Fruit fly (Drosophila melanogaster) whole organism, wandering third instar larva: ENCODE data around the gene Ucp4A.

Experiments
- Abd-B ChIP-seq: fragments of >200 bp; optimal IDR thresholded peaks from 2 replicates; lab custom pipeline; 2017; ENCODE audit warnings: missing biosample characterization, missing genetic modification characterization
- CG32264 ChIP-seq: fragments of 200-800 bp; sonication (Bioruptor generic); optimal IDR thresholded peaks from 2 replicates; lab custom pipeline; 2016; ENCODE audit warnings: missing biosample characterization, missing genetic modification characterization
- CG9705 ChIP-seq: fragments of 200-800 bp; sonication (Bioruptor generic); optimal IDR thresholded peaks from 2 replicates; lab custom pipeline; 2018; ENCODE audit warnings: missing biosample characterization, mild to moderate bottlenecking, missing genetic modification characterization
- CrebA ChIP-seq: fragments of 200-800 bp; sonication (Bioruptor generic); optimal IDR thresholded peaks from 2 replicates; lab custom pipeline; 2016; ENCODE audit warnings: missing biosample characterization, mild to moderate bottlenecking, missing genetic modification characterization, borderline replicate concordance
- Dfd ChIP-seq: fragments of >200 bp; optimal IDR thresholded peaks from 2 replicates; lab custom pipeline; 2017; ENCODE audit warnings: missing biosample characterization, missing genetic modification characterization
- Dif ChIP-seq: fragments of 200-275, 200-300 bp; sonication (Bioruptor generic); optimal IDR thresholded peaks from 2 replicates; lab custom pipeline; 2018; ENCODE audit warnings: missing biosample characterization, missing genetic modification characterization; ENCODE audit not compliant: partially characterized antibody
- GATAd ChIP-seq: sonication (Bioruptor generic); optimal IDR thresholded peaks from 2 replicates; lab custom pipeline; 2016; ENCODE audit warnings: missing biosample characterization, missing genetic modification characterization
- Hnf4 ChIP-seq: fragments of 200-800 bp; sonication (Bioruptor generic); optimal IDR thresholded peaks from 2 replicates; lab custom pipeline; 2016; ENCODE audit warnings: missing biosample characterization, mild to moderate bottlenecking, missing genetic modification characterization
- Hr78 ChIP-seq: fragments of >200 bp; optimal IDR thresholded peaks from 2 replicates; lab custom pipeline; 2017; ENCODE audit warnings: missing biosample characterization, missing genetic modification characterization
- Hr83 ChIP-seq: fragments of 200-300 bp; sonication (Bioruptor generic); optimal IDR thresholded peaks from 2 replicates; lab custom pipeline; 2016; ENCODE audit warnings: missing biosample characterization, mild to moderate bottlenecking, missing genetic modification characterization, moderate library complexity; ENCODE audit not compliant: poor library complexity, severe bottlenecking
- Jra ChIP-seq: sonication (Bioruptor generic); optimal IDR thresholded peaks from 2 replicates; lab custom pipeline; 2016; ENCODE audit warnings: missing biosample characterization, missing genetic modification characterization
- Mio ChIP-seq: sonication (Bioruptor generic); optimal IDR thresholded peaks from 2 replicates; lab custom pipeline; 2016; ENCODE audit warnings: missing biosample characterization, missing genetic modification characterization
- Myc ChIP-seq: fragments of >200 bp; optimal IDR thresholded peaks from 2 replicates; lab custom pipeline; 2017
- N ChIP-seq: fragments of >200 bp; optimal IDR thresholded peaks from 2 replicates; lab custom pipeline; 2018; ENCODE audit warnings: missing biosample characterization, missing external identifiers, missing genetic modification characterization
- OdsH ChIP-seq: fragments of 200-800 bp; sonication (Bioruptor generic); optimal IDR thresholded peaks from 2 replicates; lab custom pipeline; 2016; ENCODE audit warnings: missing biosample characterization, mild to moderate bottlenecking, missing genetic modification characterization
- Rel ChIP-seq, 2 experiments: fragments of 200-800 bp; sonication (Bioruptor generic) in 1 of 2; optimal IDR thresholded peaks; 2 replicates in 1 of 2; 3 replicates in 1 of 2; lab custom pipeline; 2016 to 2019; ENCODE audit warnings: mild to moderate bottlenecking in 2 of 2, missing biosample characterization in 2 of 2, missing genetic modification characterization in 2 of 2, moderate library complexity in 1 of 2
- Sp1 ChIP-seq: fragments of 200-800 bp; sonication (Bioruptor generic); optimal IDR thresholded peaks from 3 replicates; lab custom pipeline; 2019; ENCODE audit warnings: missing biosample characterization, mild to moderate bottlenecking, missing genetic modification characterization, moderate library complexity
- Vsx2 ChIP-seq: fragments of 200-300, 225-300 bp; sonication (Bioruptor generic); optimal IDR thresholded peaks from 2 replicates; lab custom pipeline; 2018; ENCODE audit warnings: missing biosample characterization, missing genetic modification characterization; ENCODE audit not compliant: partially characterized antibody
- br ChIP-seq: fragments of 200-800 bp; sonication (Bioruptor generic); optimal IDR thresholded peaks from 2 replicates; lab custom pipeline; 2016; ENCODE audit warnings: missing biosample characterization, missing genetic modification characterization
- brk ChIP-seq: fragments of 200-800 bp; sonication (Bioruptor generic); optimal IDR thresholded peaks from 2 replicates; lab custom pipeline; 2016; ENCODE audit warnings: missing biosample characterization, mild to moderate bottlenecking, missing genetic modification characterization
- dl ChIP-seq, 2 experiments: fragments of 175-275, 200-275 bp in 1 of 2; fragments of 200-275 bp in 1 of 2; sonication (Bioruptor generic); optimal IDR thresholded peaks; lab custom pipeline; 2018; ENCODE audit warnings: mild to moderate bottlenecking in 2 of 2, missing biosample characterization in 2 of 2, missing genetic modification characterization in 2 of 2, moderate library complexity in 2 of 2; ENCODE audit not compliant: partially characterized antibody in 2 of 2, insufficient read depth in 1 of 2
- dmrt93B ChIP-seq: fragments of 200-800 bp; sonication (Bioruptor generic); optimal IDR thresholded peaks from 2 replicates; lab custom pipeline; 2018; ENCODE audit warnings: missing biosample characterization, mild to moderate bottlenecking, missing genetic modification characterization
- dsf ChIP-seq: sonication (Bioruptor generic); optimal IDR thresholded peaks from 2 replicates; lab custom pipeline; 2016; ENCODE audit warnings: missing biosample characterization, missing genetic modification characterization, borderline replicate concordance
- ey ChIP-seq: fragments of 200-800 bp; sonication (Bioruptor generic); optimal IDR thresholded peaks from 2 replicates; lab custom pipeline; 2016; ENCODE audit warnings: missing biosample characterization, missing genetic modification characterization
- foxo ChIP-seq, 2 experiments: fragments of 200-800 bp; sonication (Bioruptor generic); optimal IDR thresholded peaks; 2 replicates in 1 of 2; 3 replicates in 1 of 2; lab custom pipeline; 2016 to 2017; ENCODE audit warnings: missing biosample characterization in 2 of 2, missing genetic modification characterization in 2 of 2
- fru ChIP-seq: fragments of 200-800 bp; sonication (Bioruptor generic); optimal IDR thresholded peaks from 3 replicates; lab custom pipeline; 2016; ENCODE audit warnings: missing biosample characterization, mild to moderate bottlenecking, missing genetic modification characterization
- h ChIP-seq: fragments of 200-800 bp; sonication (Bioruptor generic); optimal IDR thresholded peaks from 3 replicates; lab custom pipeline; 2016; ENCODE audit warnings: missing biosample characterization, mild to moderate bottlenecking, missing genetic modification characterization
- jim ChIP-seq: fragments of 175-275, 200-325 bp; sonication (Bioruptor generic); optimal IDR thresholded peaks from 2 replicates; lab custom pipeline; 2016; ENCODE audit warnings: missing biosample characterization, mild to moderate bottlenecking, missing genetic modification characterization
- lola ChIP-seq: fragments of >200 bp; optimal IDR thresholded peaks from 2 replicates; lab custom pipeline; 2017; ENCODE audit warnings: missing biosample characterization, missing genetic modification characterization
- pan ChIP-seq: fragments of >200 bp; optimal IDR thresholded peaks from 2 replicates; lab custom pipeline; 2017
- psq ChIP-seq: fragments of 200-800 bp; sonication (Bioruptor generic); optimal IDR thresholded peaks from 3 replicates; lab custom pipeline; 2017; ENCODE audit warnings: missing biosample characterization, mild to moderate bottlenecking, missing genetic modification characterization, moderate library complexity
- rgr ChIP-seq: fragments of 200-800 bp; sonication (Bioruptor generic); optimal IDR thresholded peaks from 3 replicates; lab custom pipeline; 2016; ENCODE audit warnings: missing biosample characterization, mild to moderate bottlenecking, missing genetic modification characterization
- sage ChIP-seq: fragments of 200-800 bp; sonication (Bioruptor generic); optimal IDR thresholded peaks from 2 replicates; lab custom pipeline; 2016; ENCODE audit warnings: missing biosample characterization, mild to moderate bottlenecking, missing genetic modification characterization
- sv ChIP-seq: fragments of 200-800 bp; sonication (Bioruptor generic); optimal IDR thresholded peaks from 3 replicates; lab custom pipeline; 2016; ENCODE audit warnings: missing biosample characterization, missing genetic modification characterization
- tai ChIP-seq: sonication (Bioruptor generic); optimal IDR thresholded peaks from 2 replicates; lab custom pipeline; 2016; ENCODE audit warnings: missing biosample characterization, missing genetic modification characterization
- usp ChIP-seq: fragments of >200 bp; optimal IDR thresholded peaks from 2 replicates; lab custom pipeline; 2017; ENCODE audit warnings: missing biosample characterization, missing genetic modification characterization
- woc ChIP-seq: sonication (Bioruptor generic); optimal IDR thresholded peaks from 2 replicates; lab custom pipeline; 2016; ENCODE audit warnings: missing biosample characterization, mild to moderate bottlenecking, missing genetic modification characterization

Ucp4A gene

dm6 chrX:17833986-17834385 lies 10.8 kb upstream of the Ucp4A start:
- no peak for TF ChIP-seq sage (GFP tag; lab: Kevin White, UChicago)
- TF ChIP-seq lola (GFP tag; lab: Kevin White, UChicago), result no peak
- TF ChIP-seq dsf (GFP tag; lab: Kevin White, UChicago), result no peak
- no peak for TF ChIP-seq Sp1
- no peak for TF ChIP-seq Abd-B (GFP tag; lab: Kevin White, UChicago)
- no peak for TF ChIP-seq brk (GFP tag; lab: Kevin White, UChicago)
- no peak for TF ChIP-seq fru
- no peak for TF ChIP-seq CrebA
- no peak for TF ChIP-seq GATAd (GFP tag; lab: Kevin White, UChicago)
- TF ChIP-seq CG9705, result no peak
- no peak for TF ChIP-seq foxo (GFP tag; optimal IDR thresholded peaks at IDR 0.05; lab: Kevin White, UChicago)
- TF ChIP-seq Vsx2 (GFP tag; lab: Kevin White, UChicago), result peak; percentile 70
- TF ChIP-seq CG32264 (GFP tag; lab: Kevin White, UChicago), result no peak
- peak; percentile 24 to 40 for TF ChIP-seq dl (GFP tag; optimal IDR thresholded peaks at IDR 0.05; lab: Kevin White, UChicago; ENCODE audit: insufficient read depth in 1 of 2, partially characterized antibody in 2 of 2)
- TF ChIP-seq Mio (GFP tag; lab: Kevin White, UChicago), result no peak
- peak; percentile 50 for TF ChIP-seq Dif (GFP tag; lab: Kevin White, UChicago)
- no peak for TF ChIP-seq Myc (lab: Kevin White, UChicago)
- TF ChIP-seq dmrt93B (GFP tag; lab: Kevin White, UChicago), result no peak
- peak; percentile 73 for TF ChIP-seq psq (GFP tag; lab: Kevin White, UChicago)
- no peak for TF ChIP-seq sv (GFP tag; lab: Kevin White, UChicago)
- no peak for TF ChIP-seq ey (GFP tag; lab: Kevin White, UChicago)

- no peak for TF ChIP-seq Hr83 (GFP tag; lab: Kevin White, UChicago)
- TF ChIP-seq br (GFP tag; lab: Kevin White, UChicago), result no peak
- TF ChIP-seq OdsH (GFP tag; lab: Kevin White, UChicago), result no peak
- no peak for TF ChIP-seq Sp1
- TF ChIP-seq psq (GFP tag; lab: Kevin White, UChicago), result no peak
- no peak for TF ChIP-seq CG32264 (GFP tag; lab: Kevin White, UChicago)
- TF ChIP-seq fru, result no peak
- TF ChIP-seq h, result no peak
- TF ChIP-seq Rel (GFP tag; optimal IDR thresholded peaks at IDR 0.05; lab: Kevin White, UChicago), result no peak
- TF ChIP-seq Rel (tag; optimal IDR thresholded peaks at IDR 0.05; lab: Kevin White, UChicago), result no peak
- no peak for TF ChIP-seq Vsx2 (GFP tag; lab: Kevin White, UChicago)
- TF ChIP-seq pan (lab: Kevin White, UChicago), result no peak
- TF ChIP-seq dl (GFP tag; optimal IDR thresholded peaks at IDR 0.05; lab: Kevin White, UChicago; ENCODE audit: insufficient read depth in 1 of 2, partially characterized antibody in 2 of 2), result no peak
- no peak for TF ChIP-seq ey (GFP tag; lab: Kevin White, UChicago)
- no peak for TF ChIP-seq Hnf4 (GFP tag; lab: Kevin White, UChicago)
- TF ChIP-seq, all 38 proteins: peak for 0
These were observed 10.0 kb upstream of the Ucp4A start for dm6 chrX:17834754-17835153.

dm6 chrX:17836420-17836932 lies 8.3 kb upstream of the Ucp4A start:
- no peak for TF ChIP-seq Myc (lab: Kevin White, UChicago)
- no peak for TF ChIP-seq jim (GFP tag; lab: Kevin White, UChicago)
- TF ChIP-seq Hnf4 (GFP tag; lab: Kevin White, UChicago), result no peak
- TF ChIP-seq woc (GFP tag; lab: Kevin White, UChicago), result no peak
- no peak for TF ChIP-seq Dfd (GFP tag; lab: Kevin White, UChicago)
- no peak for TF ChIP-seq Mio (GFP tag; lab: Kevin White, UChicago)
- no peak for TF ChIP-seq tai
- TF ChIP-seq dsf (GFP tag; lab: Kevin White, UChicago), result no peak
- TF ChIP-seq lola (GFP tag; lab: Kevin White, UChicago), result no peak
- TF ChIP-seq Hr83 (GFP tag; lab: Kevin White, UChicago), result no peak
- no peak for TF ChIP-seq usp
- TF ChIP-seq br (GFP tag; lab: Kevin White, UChicago), result no peak
- no peak for TF ChIP-seq Hr78 (GFP tag; lab: Kevin White, UChicago)
- TF ChIP-seq rgr, result no peak
- TF ChIP-seq N (GFP tag; lab: Kevin White, UChicago), result no peak
- TF ChIP-seq h, result no peak
- no peak for TF ChIP-seq sage (GFP tag; lab: Kevin White, UChicago)
- TF ChIP-seq Jra (GFP tag; lab: Kevin White, UChicago), result no peak
